Worm (Caenorhabditis elegans): Measurements from ENCODE around the gene sluh-7.

The sluh-7 gene

DNA sequence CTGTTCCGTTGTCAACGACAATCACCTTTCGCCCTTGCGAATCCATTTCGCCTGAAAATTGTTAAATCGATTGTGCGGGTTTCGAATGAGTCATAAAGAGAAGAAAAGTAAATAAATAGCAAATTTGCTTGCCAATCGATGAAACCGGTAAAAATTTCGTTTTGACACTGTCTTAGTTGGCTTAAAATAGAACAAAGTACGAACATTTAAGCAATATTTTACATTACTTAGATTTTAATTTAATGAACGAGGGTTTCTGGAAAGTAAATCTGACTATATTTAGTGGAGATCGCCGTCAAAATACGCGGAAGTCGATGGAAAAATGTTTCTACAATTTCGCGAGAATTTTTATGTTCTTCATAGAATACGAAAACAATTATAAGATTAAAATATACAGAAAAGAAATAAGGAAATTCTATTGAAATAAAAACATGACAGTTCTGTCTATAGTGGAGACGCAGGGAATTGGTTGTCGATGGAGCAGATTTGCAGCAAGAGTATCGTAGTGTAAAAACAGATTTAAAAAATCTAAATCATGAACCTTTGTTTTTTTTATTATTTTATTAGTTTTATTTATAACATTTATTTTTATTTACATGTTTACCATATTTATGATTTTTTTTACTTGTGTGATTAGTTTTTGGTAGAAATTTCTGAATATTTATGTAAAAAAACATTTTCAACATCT is 17.2 kb downstream of the sluh-7 start, which contains the start of gene arx-2:
TSS of gene arx-2 (minus strand) at position 51 of the 688 bp plus-strand sequence.
- no peak for TF ChIP-seq him-1 (tag; optimal IDR thresholded peaks at IDR 0.05)
- TF ChIP-seq W03F9.2 (tag; optimal IDR thresholded peaks at IDR 0.05), result peak; percentile 90

- TF ChIP-seq dao-5 (tag; optimal IDR thresholded peaks at IDR 0.05), result no peak
- no peak for TF ChIP-seq W03F9.2 (tag; optimal IDR thresholded peaks at IDR 0.05)
- TF ChIP-seq him-1 (tag; optimal IDR thresholded peaks at IDR 0.05), result no peak
Observed at ce11 chrV:10333843-10334242, 21.8 kb downstream of the sluh-7 start.

DNA sequence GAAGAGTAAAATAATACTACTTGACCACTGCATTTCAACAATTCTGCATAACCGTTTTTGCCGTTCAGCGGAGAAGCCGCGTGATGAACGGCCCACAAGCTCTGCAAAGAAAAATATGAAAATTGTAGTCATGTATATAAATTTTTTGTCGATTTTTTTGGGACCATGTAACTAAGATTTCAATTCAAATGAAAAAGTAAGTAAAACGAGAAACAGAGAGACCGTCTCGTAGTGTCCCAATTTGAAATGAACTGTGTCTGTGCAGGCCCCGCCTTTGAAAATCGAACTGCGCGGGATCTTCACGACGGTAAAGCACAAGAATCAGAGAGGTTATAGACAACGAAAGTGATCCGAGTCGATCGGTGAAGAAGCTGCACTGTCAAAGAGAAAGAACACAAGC is 23.6 kb downstream of the sluh-7 start, which contains the start of gene crm-1:
TSS of gene crm-1 (minus strand) at position 101 of the 400 bp plus-strand sequence.
- no peak for TF ChIP-seq him-1 (tag; optimal IDR thresholded peaks at IDR 0.05)
- no peak for TF ChIP-seq dao-5 (tag; optimal IDR thresholded peaks at IDR 0.05)
- no peak for TF ChIP-seq W03F9.2 (tag; optimal IDR thresholded peaks at IDR 0.05)

DNA sequence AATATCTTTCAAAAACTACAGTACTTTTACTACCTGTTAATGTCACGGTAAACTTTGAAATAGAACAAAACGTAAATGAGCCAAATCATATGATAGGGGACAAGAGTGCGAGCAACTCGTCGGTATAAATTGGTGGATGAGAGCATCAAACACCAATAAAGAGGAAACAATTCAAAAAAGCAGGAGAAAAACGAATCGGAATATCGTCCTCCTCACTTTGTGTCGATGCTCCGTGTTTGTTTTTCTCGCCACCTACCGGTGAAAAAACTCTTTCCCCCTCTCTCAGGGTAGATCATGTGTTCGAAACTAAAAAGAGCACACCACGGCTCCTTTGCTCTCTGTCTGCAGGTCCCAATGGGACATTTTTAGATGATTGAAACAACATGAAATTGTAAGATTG is 27.5 kb downstream of the sluh-7 start:
- TF ChIP-seq him-1 (tag; optimal IDR thresholded peaks at IDR 0.05) (no peak), W03F9.2 (tag; optimal IDR thresholded peaks at IDR 0.05) (no peak), dao-5 (tag; optimal IDR thresholded peaks at IDR 0.05) (no peak)

ce11 chrV:10323537-10323936 is 32.1 kb downstream of the sluh-7 start:
- TF ChIP-seq W03F9.2 (tag; optimal IDR thresholded peaks at IDR 0.05) (no peak), dao-5 (tag; optimal IDR thresholded peaks at IDR 0.05) (no peak), him-1 (tag; optimal IDR thresholded peaks at IDR 0.05) (no peak)

DNA sequence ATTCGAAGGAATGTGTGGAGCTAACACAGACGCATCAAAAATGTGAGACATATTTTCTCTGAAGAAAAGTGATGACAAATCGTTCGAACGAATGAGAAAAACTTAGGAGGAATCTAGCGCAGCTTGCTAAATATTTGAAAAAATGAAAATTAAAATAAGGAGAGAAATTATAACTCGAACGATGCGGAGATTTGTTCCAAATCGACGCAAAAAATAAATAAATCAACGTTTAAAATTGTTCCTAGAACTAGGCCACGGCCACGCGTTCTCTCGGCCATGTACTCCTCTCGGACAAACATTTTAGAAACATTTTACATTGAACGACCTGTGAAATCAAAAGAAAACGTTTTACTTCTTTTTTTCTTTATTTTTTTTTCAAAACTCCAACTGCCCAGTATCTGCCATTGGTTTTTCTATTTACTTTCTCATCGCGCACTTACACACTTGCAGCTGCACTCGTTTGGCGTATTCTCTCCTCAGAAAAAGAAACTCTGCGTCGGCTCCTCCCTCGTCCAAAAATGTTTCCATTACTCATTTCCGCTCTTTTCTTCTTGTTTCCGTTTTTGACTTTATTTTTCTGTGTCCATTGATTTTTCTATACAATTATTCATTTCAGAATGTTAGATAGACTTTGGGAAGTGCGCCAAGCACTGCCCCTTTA is 35.4 kb downstream of the sluh-7 start, which contains the start of the genes gna-1 and B0024.13:
TSS of gene gna-1 (minus strand) at position 51 of the 661 bp plus-strand sequence.
TSS of gene B0024.13 (plus strand) at position 611 of the 661 bp plus-strand sequence.
- TF ChIP-seq him-1 (tag; optimal IDR thresholded peaks at IDR 0.05), result no peak
- TF ChIP-seq dao-5 (tag; optimal IDR thresholded peaks at IDR 0.05), result no peak
- no peak for TF ChIP-seq W03F9.2 (tag; optimal IDR thresholded peaks at IDR 0.05)

ce11 chrV:10319434-10319833 is 36.2 kb downstream of the sluh-7 start, which contains the start of gene B0024.11:
TSS of gene B0024.11 (minus strand) at chrV:10319534.
- TF ChIP-seq dao-5 (tag; optimal IDR thresholded peaks at IDR 0.05) (no peak), W03F9.2 (tag; optimal IDR thresholded peaks at IDR 0.05) (no peak), him-1 (tag; optimal IDR thresholded peaks at IDR 0.05) (no peak)

DNA sequence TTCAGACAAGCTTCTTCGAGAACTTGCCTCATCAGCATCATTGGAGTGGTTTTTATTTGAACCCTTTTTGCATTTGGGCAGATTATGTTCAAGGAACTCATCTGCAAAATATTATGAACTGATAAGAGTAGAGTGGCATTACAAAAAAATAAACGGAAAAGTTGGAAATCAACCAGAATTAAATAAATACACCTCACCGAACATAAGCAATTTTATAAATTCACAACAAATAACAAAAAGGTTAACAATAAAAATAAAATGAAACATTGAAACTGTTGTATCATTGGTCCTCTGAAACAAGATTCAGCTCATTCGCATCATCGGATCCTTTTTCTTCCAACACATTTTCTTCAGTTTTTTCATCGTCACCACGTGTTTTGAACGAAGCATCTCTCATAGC is 38.3 kb downstream of the sluh-7 start, which contains the start of gene asps-1:
TSS of gene asps-1 (minus strand) at position 101 of the 400 bp plus-strand sequence.
- TF ChIP-seq him-1 (tag; optimal IDR thresholded peaks at IDR 0.05) (no peak), W03F9.2 (tag; optimal IDR thresholded peaks at IDR 0.05) (no peak)

ce11 chrV:10314371-10314770 is 41.3 kb downstream of the sluh-7 start, which contains the start of gene trx-2:
TSS of gene trx-2 (plus strand) at chrV:10314671.
- TF ChIP-seq W03F9.2 (tag; optimal IDR thresholded peaks at IDR 0.05), result no peak
- no peak for TF ChIP-seq dao-5 (tag; optimal IDR thresholded peaks at IDR 0.05)
- TF ChIP-seq him-1 (tag; optimal IDR thresholded peaks at IDR 0.05), result no peak

ce11 chrV:10313953-10314352 is 41.7 kb downstream of the sluh-7 start, which contains the start of gene gcy-6:
TSS of gene gcy-6 (minus strand) at chrV:10314053.
- TF ChIP-seq him-1 (tag; optimal IDR thresholded peaks at IDR 0.05) (no peak), W03F9.2 (tag; optimal IDR thresholded peaks at IDR 0.05) (no peak), dao-5 (tag; optimal IDR thresholded peaks at IDR 0.05) (no peak)

- TF ChIP-seq W03F9.2 (tag; optimal IDR thresholded peaks at IDR 0.05), result no peak
- no peak for TF ChIP-seq him-1 (tag; optimal IDR thresholded peaks at IDR 0.05)
Observed at ce11 chrV:10307283-10307682, 48.3 kb downstream of the sluh-7 start, which contains the start of gene che-12. TSS of gene che-12 (minus strand) at chrV:10307383.

Measured in whole organism, L4/young adult.